Worm (Caenorhabditis elegans) whole organism, L2 larva: ENCODE results near the gene K07B1.4.

Source experiments
- ama-1 ChIP-seq: fragments of 150-350 bp; optimal IDR thresholded peaks from 2 replicates; lab custom pipeline; 2018; ENCODE audit warnings: inconsistent platforms
- elt-3 ChIP-seq: sonication (generic microtip); optimal IDR thresholded peaks from 2 replicates; lab custom pipeline; 2017; ENCODE audit warnings: missing biosample characterization, missing genetic modification characterization
- mab-5 ChIP-seq: fragments of 150-350 bp; optimal IDR thresholded peaks from 2 replicates; lab custom pipeline; 2014; ENCODE audit warnings: missing biosample characterization, missing genetic modification characterization
- mdl-1 ChIP-seq, 2 experiments: fragments of 150-350 bp in 1 of 2; sonication (generic microtip) in 1 of 2; optimal IDR thresholded peaks; 2 replicates each; lab custom pipeline; 2017; ENCODE audit warnings: missing biosample characterization in 2 of 2, missing genetic modification characterization in 2 of 2
- nhr-11 ChIP-seq: fragments of 150-350 bp; optimal IDR thresholded peaks from 2 replicates; lab custom pipeline; 2014; ENCODE audit warnings: missing biosample characterization, missing genetic modification characterization
- nhr-6 ChIP-seq: fragments of 150-350 bp; optimal IDR thresholded peaks from 2 replicates; lab custom pipeline; 2014; ENCODE audit warnings: missing biosample characterization, missing genetic modification characterization
- nhr-77 ChIP-seq: fragments of 150-350 bp; optimal IDR thresholded peaks from 2 replicates; lab custom pipeline; 2014; ENCODE audit warnings: missing biosample characterization, missing genetic modification characterization
- sem-4 ChIP-seq: fragments of 150-350 bp; optimal IDR thresholded peaks from 2 replicates; lab custom pipeline; 2014; ENCODE audit warnings: missing biosample characterization, missing genetic modification reagents, missing genetic modification characterization
- skn-1 ChIP-seq: sonication (generic microtip); optimal IDR thresholded peaks from 2 replicates; lab custom pipeline; 2017; ENCODE audit warnings: missing biosample characterization, missing genetic modification characterization
- unc-62 ChIP-seq: fragments of 150-350 bp; optimal IDR thresholded peaks from 2 replicates; lab custom pipeline; 2014; ENCODE audit warnings: missing biosample characterization, missing genetic modification reagents, missing genetic modification characterization
- zag-1 ChIP-seq: fragments of 150-350 bp; optimal IDR thresholded peaks from 2 replicates; lab custom pipeline; 2014; ENCODE audit warnings: missing biosample characterization, missing genetic modification characterization

DNA sequence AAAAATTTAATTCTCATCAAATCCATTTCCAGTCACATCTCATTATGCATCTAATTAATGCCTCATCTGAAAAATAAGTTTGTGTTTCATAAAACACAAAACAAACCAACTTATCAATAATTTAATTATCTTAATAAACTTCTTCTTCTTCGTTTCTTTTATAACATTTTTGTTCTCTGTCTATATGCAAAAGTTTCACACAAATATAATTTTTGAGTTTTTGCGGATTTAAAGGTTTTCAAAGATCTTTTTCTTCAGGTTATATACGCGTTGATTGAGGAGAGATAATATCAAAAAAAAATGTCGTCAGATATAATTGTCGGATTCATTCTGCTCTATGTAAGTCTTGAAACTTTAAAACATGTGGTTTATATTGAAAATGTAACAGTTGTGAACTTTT, 20.9 kb downstream of the K07B1.4 start, which contains the start of gene srx-47:
- TF ChIP-seq nhr-11 (tag; lab: Kevin White, UChicago) (no peak), nhr-77 (tag; lab: Kevin White, UChicago) (no peak), skn-1 (tag; lab: Kevin White, UChicago) (no peak), mab-5 (tag; lab: Kevin White, UChicago) (no peak), sem-4 (no peak), zag-1 (tag; lab: Kevin White, UChicago) (no peak), elt-3 (tag; lab: Kevin White, UChicago) (no peak), nhr-6 (tag; lab: Kevin White, UChicago) (no peak), mdl-1 (tag; optimal IDR thresholded peaks at IDR 0.05; lab: Kevin White, UChicago) (no peak), unc-62 (GFP tag; lab: Kevin White, UChicago) (no peak), ama-1 (lab: Kevin White, UChicago) (no peak)
